Fruit fly (Drosophila melanogaster) whole organism, embryonic: ENCODE results near the gene Cralbp.

Experiments
- Asciz ChIP-seq: fragments of 200-800 bp; sonication (Bioruptor generic); optimal IDR thresholded peaks from 2 replicates; lab custom pipeline; 2017; ENCODE audit warnings: missing biosample characterization, mild to moderate bottlenecking, missing genetic modification characterization, missing genetic modification reagents
- CG10209 ChIP-seq: fragments of 200-800 bp; sonication (Bioruptor generic); optimal IDR thresholded peaks from 3 replicates; lab custom pipeline; 2017; ENCODE audit warnings: missing biosample characterization, mild to moderate bottlenecking, missing genetic modification characterization, missing genetic modification reagents
- CG10274 ChIP-seq: fragments of 200-800 bp; sonication (Bioruptor generic); optimal IDR thresholded peaks from 3 replicates; lab custom pipeline; 2017; ENCODE audit warnings: missing biosample characterization, mild to moderate bottlenecking, missing genetic modification characterization
- CG10366 ChIP-seq: fragments of 200-800 bp; sonication (Bioruptor generic); IDR thresholded peaks from 2 replicates; pipeline ENCODE4 v1.3.6; 2022; ENCODE audit warnings: missing biosample characterization, missing genetic modification characterization
- CG10431 ChIP-seq: fragments of 200-800 bp; sonication (Bioruptor generic); optimal IDR thresholded peaks from 3 replicates; lab custom pipeline; 2018; ENCODE audit warnings: missing biosample characterization, mild to moderate bottlenecking, missing genetic modification characterization
- CG10979 ChIP-seq: fragments of 200-800 bp; sonication (Bioruptor generic); optimal IDR thresholded peaks from 2 replicates; lab custom pipeline; 2018; ENCODE audit warnings: missing biosample characterization, mild to moderate bottlenecking, missing genetic modification characterization, moderate library complexity
- CG11504 ChIP-seq: fragments of 200-800 bp; sonication (Bioruptor generic); optimal IDR thresholded peaks from 3 replicates; lab custom pipeline; 2019; ENCODE audit warnings: missing biosample characterization, mild to moderate bottlenecking, missing genetic modification characterization, moderate library complexity
- CG11695 ChIP-seq: fragments of 200-800 bp; sonication (Bioruptor generic); IDR thresholded peaks from 3 replicates; pipeline ENCODE4 v1.3.6; 2022; ENCODE audit warnings: missing biosample characterization, missing genetic modification characterization
- CG13894 ChIP-seq: fragments of 200-800 bp; sonication (Bioruptor generic); optimal IDR thresholded peaks from 3 replicates; lab custom pipeline; 2018; ENCODE audit warnings: missing biosample characterization, mild to moderate bottlenecking, missing genetic modification characterization, moderate library complexity
- CG15269 ChIP-seq: fragments of 200-800 bp; sonication (Bioruptor generic); optimal IDR thresholded peaks from 2 replicates; lab custom pipeline; 2018; ENCODE audit warnings: missing biosample characterization, mild to moderate bottlenecking, missing genetic modification characterization, moderate library complexity
- CG17802 ChIP-seq: fragments of 200-800 bp; sonication (Bioruptor generic); optimal IDR thresholded peaks from 2 replicates; lab custom pipeline; 2018; ENCODE audit warnings: missing biosample characterization, mild to moderate bottlenecking, missing genetic modification characterization, moderate library complexity
- CG18262 ChIP-seq: fragments of 200-800 bp; optimal IDR thresholded peaks from 3 replicates; lab custom pipeline; 2019; ENCODE audit warnings: missing biosample characterization, mild to moderate bottlenecking, missing genetic modification characterization, moderate library complexity
- CG18619 ChIP-seq: fragments of 200-800 bp; sonication (Bioruptor generic); optimal IDR thresholded peaks from 3 replicates; lab custom pipeline; 2017; ENCODE audit warnings: missing biosample characterization, mild to moderate bottlenecking, missing genetic modification characterization
- CG2120 ChIP-seq: fragments of 200-800 bp; sonication (Bioruptor generic); optimal IDR thresholded peaks from 3 replicates; lab custom pipeline; 2016; ENCODE audit warnings: missing biosample characterization, missing genetic modification characterization
- CG2678 ChIP-seq: fragments of 200-800 bp; sonication (Bioruptor generic); optimal IDR thresholded peaks from 3 replicates; lab custom pipeline; 2019; ENCODE audit warnings: missing biosample characterization, mild to moderate bottlenecking, missing genetic modification characterization, moderate library complexity
- CG2712 ChIP-seq: fragments of 200-800 bp; optimal IDR thresholded peaks from 3 replicates; lab custom pipeline; 2019; ENCODE audit warnings: missing biosample characterization, mild to moderate bottlenecking, missing genetic modification characterization, moderate library complexity
- CG30403 ChIP-seq: fragments of 200-800 bp; sonication (Bioruptor generic); optimal IDR thresholded peaks from 3 replicates; lab custom pipeline; 2016; ENCODE audit warnings: missing biosample characterization, missing genetic modification characterization
- CG31441 ChIP-seq: fragments of 200-800 bp; sonication (Bioruptor generic); IDR thresholded peaks from 2 replicates; pipeline ENCODE4 v1.3.6; 2022; ENCODE audit warnings: missing biosample characterization, missing genetic modification characterization
- CG33213 ChIP-seq: fragments of 200-800 bp; sonication (Bioruptor generic); optimal IDR thresholded peaks from 3 replicates; lab custom pipeline; 2016; ENCODE audit warnings: missing biosample characterization, missing genetic modification characterization
- CG4707 ChIP-seq: fragments of 200-800 bp; sonication (Bioruptor generic); optimal IDR thresholded peaks from 2 replicates; lab custom pipeline; 2018; ENCODE audit warnings: missing biosample characterization, mild to moderate bottlenecking, missing genetic modification characterization, moderate library complexity
- CG5245 ChIP-seq: fragments of 200-800 bp; sonication (Bioruptor generic); optimal IDR thresholded peaks from 3 replicates; lab custom pipeline; 2016; ENCODE audit warnings: missing biosample characterization, missing genetic modification characterization
- CG7556 ChIP-seq: fragments of 200-800 bp; sonication (Bioruptor generic); optimal IDR thresholded peaks from 2 replicates; lab custom pipeline; 2017; ENCODE audit warnings: missing biosample characterization, mild to moderate bottlenecking, missing genetic modification characterization
- CG7839 ChIP-seq: fragments of 200-800 bp; sonication (Bioruptor generic); optimal IDR thresholded peaks from 3 replicates; lab custom pipeline; 2018; ENCODE audit warnings: missing biosample characterization, mild to moderate bottlenecking, missing genetic modification characterization, moderate library complexity
- CG8089 ChIP-seq: fragments of 200-800 bp; sonication (Bioruptor generic); optimal IDR thresholded peaks from 3 replicates; lab custom pipeline; 2016; ENCODE audit warnings: missing biosample characterization, missing genetic modification characterization
- CoRest ChIP-seq: fragments of 200-800 bp; sonication (Bioruptor generic); optimal IDR thresholded peaks from 3 replicates; lab custom pipeline; 2018; ENCODE audit warnings: missing biosample characterization, mild to moderate bottlenecking, missing genetic modification characterization, moderate library complexity
- CrebB ChIP-seq: fragments of 200-800 bp; sonication (Bioruptor generic); optimal IDR thresholded peaks from 3 replicates; lab custom pipeline; 2018; ENCODE audit warnings: missing biosample characterization, mild to moderate bottlenecking, missing genetic modification characterization
- D ChIP-seq, 2 experiments: fragments of 200-800 bp in 1 of 2; fragments of >200 bp in 1 of 2; sonication (Bioruptor generic) in 1 of 2; optimal IDR thresholded peaks; 2 replicates in 1 of 2; 3 replicates in 1 of 2; lab custom pipeline; 2017; ENCODE audit warnings: mild to moderate bottlenecking in 1 of 2, missing biosample characterization in 1 of 2, missing genetic modification characterization in 1 of 2, missing genetic modification reagents in 1 of 2
- E2f2 ChIP-seq: fragments of 200-800 bp; sonication (Bioruptor generic); IDR thresholded peaks from 2 replicates; pipeline ENCODE4 v1.3.6; 2022; ENCODE audit warnings: missing biosample characterization, missing genetic modification characterization
- Meics ChIP-seq: fragments of 200-800 bp; sonication (Bioruptor generic); optimal IDR thresholded peaks from 2 replicates; lab custom pipeline; 2017; ENCODE audit warnings: missing biosample characterization, mild to moderate bottlenecking, missing genetic modification characterization
- Ptx1 ChIP-seq: fragments of 200-800 bp; sonication (Bioruptor generic); IDR thresholded peaks from 2 replicates; pipeline ENCODE4 v1.3.6; 2022; ENCODE audit warnings: missing biosample characterization, missing genetic modification characterization
- Ssrp ChIP-seq: fragments of 200-800 bp; sonication (Bioruptor generic); optimal IDR thresholded peaks from 2 replicates; lab custom pipeline; 2018; ENCODE audit warnings: missing biosample characterization, mild to moderate bottlenecking, missing genetic modification characterization, moderate library complexity
- Trl ChIP-seq, 3 experiments: fragments of >200 bp in 2 of 3; fragments of 200-800 bp in 1 of 3; sonication (Bioruptor generic) in 1 of 3; optimal IDR thresholded peaks; 2 replicates in 1 of 3; 3 replicates in 2 of 3; lab custom pipeline; 2016 to 2017; ENCODE audit warnings: missing biosample characterization in 1 of 3, missing genetic modification characterization in 1 of 3
- cato ChIP-seq: fragments of 200-800 bp; sonication (Bioruptor generic); optimal IDR thresholded peaks from 2 replicates; lab custom pipeline; 2016; ENCODE audit warnings: missing biosample characterization, missing genetic modification characterization, borderline replicate concordance
- gcm ChIP-seq: fragments of 200-800 bp; sonication (Bioruptor generic); optimal IDR thresholded peaks from 2 replicates; lab custom pipeline; 2019; ENCODE audit warnings: missing biosample characterization, mild to moderate bottlenecking, missing genetic modification characterization, moderate library complexity
- gem ChIP-seq: fragments of 200-800 bp; sonication (Bioruptor generic); optimal IDR thresholded peaks from 2 replicates; lab custom pipeline; 2019; ENCODE audit warnings: missing biosample characterization, mild to moderate bottlenecking, missing genetic modification characterization, moderate library complexity
- gsb ChIP-seq: fragments of 200-800 bp; sonication (Bioruptor generic); IDR thresholded peaks from 2 replicates; pipeline ENCODE4 v1.3.6; 2022; ENCODE audit warnings: missing biosample characterization, missing genetic modification characterization
- gsb-n ChIP-seq: fragments of 200-800 bp; sonication (Bioruptor generic); optimal IDR thresholded peaks from 3 replicates; lab custom pipeline; 2018; ENCODE audit warnings: missing biosample characterization, mild to moderate bottlenecking, missing genetic modification characterization
- hbn ChIP-seq: fragments of 200-800 bp; sonication (Bioruptor generic); IDR thresholded peaks from 2 replicates; pipeline ENCODE4 v1.3.6; 2022; ENCODE audit warnings: missing biosample characterization, missing genetic modification characterization; ENCODE audit not compliant: partially characterized antibody
- nmo ChIP-seq: fragments of 200-800 bp; sonication (Bioruptor generic); optimal IDR thresholded peaks from 2 replicates; lab custom pipeline; 2018; ENCODE audit warnings: missing biosample characterization, mild to moderate bottlenecking, missing genetic modification characterization, moderate library complexity
- pfk ChIP-seq: fragments of 200-800 bp; sonication (Bioruptor generic); optimal IDR thresholded peaks from 2 replicates; lab custom pipeline; 2018; ENCODE audit warnings: missing biosample characterization, mild to moderate bottlenecking, missing genetic modification characterization, moderate library complexity
- phol ChIP-seq: fragments of 200-800 bp; sonication (Bioruptor generic); optimal IDR thresholded peaks from 3 replicates; lab custom pipeline; 2018; ENCODE audit warnings: missing biosample characterization, mild to moderate bottlenecking, missing genetic modification characterization, moderate library complexity
- ranshi ChIP-seq: fragments of 200-800 bp; sonication (Bioruptor generic); IDR thresholded peaks from 2 replicates; pipeline ENCODE4 v1.3.6; 2022; ENCODE audit warnings: missing biosample characterization, missing genetic modification characterization
- sd ChIP-seq: fragments of 200-800 bp; sonication (Bioruptor generic); optimal IDR thresholded peaks from 3 replicates; lab custom pipeline; 2018; ENCODE audit warnings: missing biosample characterization, mild to moderate bottlenecking, missing genetic modification characterization, moderate library complexity
- trem ChIP-seq: fragments of 200-800 bp; optimal IDR thresholded peaks from 3 replicates; lab custom pipeline; 2019; ENCODE audit warnings: missing biosample characterization, mild to moderate bottlenecking, missing genetic modification characterization, moderate library complexity
- trh ChIP-seq: fragments of 200-800 bp; sonication (Bioruptor generic); optimal IDR thresholded peaks from 2 replicates; lab custom pipeline; 2016; ENCODE audit warnings: missing biosample characterization, missing genetic modification characterization

Gene Cralbp

dm6 chr3L:5831890-5832289 lies 45.4 kb upstream of the Cralbp start (continued):
- TF ChIP-seq CG15269 (tag; lab: Kevin White, UChicago) (peak; percentile 24), CG10366 (GFP tag; lab: Robert Waterston, UW) (no peak), CG17802 (tag; lab: Kevin White, UChicago) (no peak), CG13894 (no peak), sd (tag; lab: Kevin White, UChicago) (peak; percentile 53), hbn (GFP tag; lab: Robert Waterston, UW) (no peak)

dm6 chr3L:5830649-5831048 lies 44.1 kb upstream of the Cralbp start:
- no peak for TF ChIP-seq gcm (GFP tag; lab: Kevin White, UChicago)
- TF ChIP-seq CG11504: peak; percentile 93

- peak; percentile 50 for TF ChIP-seq CG7556 (GFP tag; lab: Kevin White, UChicago)
- TF ChIP-seq CG8089: no peak
- peak; percentile 39 for TF ChIP-seq CG10979
- peak; percentile 53 for TF ChIP-seq phol
- TF ChIP-seq ranshi (GFP tag; lab: Robert Waterston, UW): 0 out of 2 replicates have a peak, but pooled peaks have one; percentile 33
- no peak for TF ChIP-seq CrebB
- no peak for TF ChIP-seq CG10431
- no peak; the same call in 1 of the 2 replicates for TF ChIP-seq Ptx1 (GFP tag; lab: Robert Waterston, UW)
- peak; percentile 48 for TF ChIP-seq CG30403 (GFP tag; lab: Kevin White, UChicago)
- TF ChIP-seq trem (tag; lab: Kevin White, UChicago): peak; percentile 10
- TF ChIP-seq CG18262 (tag; lab: Kevin White, UChicago): peak; percentile 57
- TF ChIP-seq CG7839 (tag; lab: Kevin White, UChicago): peak; percentile 48
- no peak for TF ChIP-seq CG5245 (GFP tag; lab: Kevin White, UChicago)
- no peak for TF ChIP-seq Trl (optimal IDR thresholded peaks at IDR 0.05; lab: Kevin White, UChicago)
- no peak for TF ChIP-seq Trl (GFP tag; optimal IDR thresholded peaks at IDR 0.05; lab: Kevin White, UChicago)
- peak; percentile 70 for TF ChIP-seq gem
- TF ChIP-seq Ssrp: peak; percentile 32
- peak; percentile 63 for TF ChIP-seq CG2678
- TF ChIP-seq CoRest (tag; lab: Kevin White, UChicago): peak; percentile 71
- TF ChIP-seq CG11695 (GFP tag; lab: Robert Waterston, UW): 0 out of 3 replicates have a peak, but pooled peaks have one; percentile 11
- no peak for TF ChIP-seq cato (GFP tag; lab: Kevin White, UChicago)
- peak; percentile 29 for TF ChIP-seq Meics
- TF ChIP-seq CG18619 (GFP tag; lab: Kevin White, UChicago): peak; percentile 39
- peak; percentile 16 for TF ChIP-seq CG2120
- TF ChIP-seq nmo (GFP tag; lab: Kevin White, UChicago): peak; percentile 59
- peak; percentile 24 for TF ChIP-seq CG2712
- TF ChIP-seq CG33213 (GFP tag; lab: Kevin White, UChicago): no peak
- TF ChIP-seq CG31441: peak; percentile 49; the same call in 1 of the 2 replicates
- peak; percentile 40 for TF ChIP-seq CG15269 (tag; lab: Kevin White, UChicago)
- TF ChIP-seq gsb-n: peak; percentile 2
- TF ChIP-seq E2f2: peak; percentile 21; the same call in 1 of the 2 replicates
- no peak for TF ChIP-seq CG10274 (GFP tag; lab: Kevin White, UChicago)
- no peak for TF ChIP-seq Asciz (GFP tag; lab: Kevin White, UChicago)
- peak; percentile 28 for TF ChIP-seq CG10209
- TF ChIP-seq D (optimal IDR thresholded peaks at IDR 0.05; lab: Kevin White, UChicago): no peak
- peak; percentile 15 for TF ChIP-seq D (GFP tag; optimal IDR thresholded peaks at IDR 0.05; lab: Kevin White, UChicago)
- no peak for TF ChIP-seq pfk
- TF ChIP-seq gsb (GFP tag; lab: Robert Waterston, UW): 0 out of 2 replicates have a peak, but pooled peaks have one; percentile 7
- TF ChIP-seq CG4707 (GFP tag; lab: Kevin White, UChicago): no peak
- TF ChIP-seq trh (GFP tag; lab: Kevin White, UChicago): no peak
Observed at dm6 chr3L:5828684-5829083, 42.2 kb upstream of the Cralbp start.
